Fruit fly (Drosophila melanogaster) whole organism: ENCODE data around the gene Hsc70-4.

Experiments used
- CG8478 ChIP-seq: fragments of >200 bp; optimal IDR thresholded peaks from 2 replicates; lab custom pipeline; 2018; ENCODE audit warnings: inconsistent platforms
- usp ChIP-seq: fragments of >200 bp; optimal IDR thresholded peaks from 2 replicates; lab custom pipeline; 2017; ENCODE audit warnings: missing biosample characterization, missing genetic modification characterization, mixed read lengths

DNA sequence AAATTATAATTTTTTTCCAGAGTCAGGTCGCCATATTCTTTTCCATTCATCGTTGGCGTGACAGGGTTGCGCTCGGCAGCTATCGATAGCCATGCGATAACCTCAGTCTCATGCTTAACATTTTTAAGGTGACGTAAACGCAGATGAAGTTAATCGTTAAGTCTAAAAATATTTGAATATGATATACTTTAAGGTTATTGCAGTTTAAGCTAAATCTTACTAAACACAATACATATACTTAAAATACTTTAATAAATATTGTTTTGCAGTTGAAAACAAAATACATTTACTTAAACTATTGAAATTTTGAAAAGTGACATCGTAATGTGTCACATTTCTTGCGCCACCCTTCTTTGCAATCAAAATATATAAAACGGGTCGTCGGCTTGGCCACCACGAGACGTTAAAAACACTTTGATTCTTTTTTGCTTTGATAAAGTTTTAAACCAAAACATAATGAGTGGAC lies 32.7 kb downstream of the Hsc70-4 start, which contains the start of the genes Cp190 and CG4338:
- TF ChIP-seq CG8478 (lab: Kevin White, UChicago), result no peak
- no peak for TF ChIP-seq usp (GFP tag; lab: Kevin White, UChicago)
